Fruit fly (Drosophila melanogaster): ENCODE data around the gene CG33635.

DNA sequence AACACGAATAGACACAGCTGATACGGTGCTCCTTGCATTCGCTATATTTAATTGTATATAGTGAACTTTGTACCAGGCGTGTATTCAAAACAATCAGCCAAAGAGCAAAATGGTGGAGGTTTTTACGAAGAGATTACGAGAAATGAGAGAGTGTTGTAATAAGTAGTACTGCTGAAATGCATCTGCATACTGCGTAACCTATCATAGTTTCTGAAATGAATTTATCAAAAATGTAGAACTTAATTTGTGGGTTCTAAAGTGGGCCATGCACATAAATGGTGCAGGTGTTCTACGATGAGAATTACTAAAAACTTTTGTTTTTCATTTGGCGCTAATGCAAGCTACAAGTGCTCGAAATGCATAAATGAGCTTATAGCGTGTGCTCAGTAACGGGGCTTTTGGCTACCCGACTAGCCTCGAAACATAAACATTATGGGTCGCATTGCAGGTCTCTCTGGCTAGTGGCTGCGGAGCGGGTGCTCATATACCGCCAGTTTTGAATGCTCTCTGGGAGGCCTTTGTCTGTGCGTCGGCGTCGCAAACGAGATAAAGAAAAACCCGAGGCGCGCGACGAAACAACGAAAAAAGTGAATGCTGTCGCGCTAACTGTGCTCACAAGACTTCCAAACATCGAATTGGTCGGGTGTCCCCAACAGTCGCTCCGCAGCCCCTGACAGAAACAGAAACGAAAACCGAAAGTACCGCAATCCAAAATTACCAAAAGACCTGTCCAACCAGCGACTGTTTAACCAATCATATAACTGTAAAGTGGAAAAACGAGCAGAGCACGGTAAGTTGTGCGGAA lies 26.8 kb downstream of the CG33635 start, which contains the start of gene Gs1:
- TF ChIP-seq gl (tag; optimal IDR thresholded peaks at IDR 0.05) (peak; percentile 61), CG9948 (tag; optimal IDR thresholded peaks at IDR 0.05) (no peak), CG17806 (tag; optimal IDR thresholded peaks at IDR 0.05) (no peak), CG13204 (GFP tag; optimal IDR thresholded peaks at IDR 0.05) (peak; percentile 44), fd96Ca (GFP tag; IDR thresholded peaks at IDR 0.05) (peak; percentile 39; the same call in 1 of the 3 replicates), CG8159 (tag; optimal IDR thresholded peaks at IDR 0.05) (no peak), CG32121 (GFP tag; IDR thresholded peaks at IDR 0.05) (no peak), EcR (GFP tag; optimal IDR thresholded peaks at IDR 0.05) (peak; percentile 35)
